Fruit fly (Drosophila melanogaster) whole organism, embryonic: Measurements from ENCODE around the gene CG44006.

Experiments
- CG10366 ChIP-seq: fragments of 200-800 bp; sonication (Bioruptor generic); IDR thresholded peaks from 2 replicates; pipeline ENCODE4 v1.3.6; 2022; ENCODE audit warnings: missing biosample characterization, missing genetic modification characterization
- CG10431 ChIP-seq: fragments of 200-800 bp; sonication (Bioruptor generic); optimal IDR thresholded peaks from 3 replicates; lab custom pipeline; 2018; ENCODE audit warnings: missing biosample characterization, mild to moderate bottlenecking, missing genetic modification characterization
- CG10565 ChIP-seq: fragments of 200-800 bp; sonication (Bioruptor generic); optimal IDR thresholded peaks from 3 replicates; lab custom pipeline; 2016; ENCODE audit warnings: missing biosample characterization, mild to moderate bottlenecking, missing genetic modification characterization
- CG11504 ChIP-seq: fragments of 200-800 bp; sonication (Bioruptor generic); optimal IDR thresholded peaks from 3 replicates; lab custom pipeline; 2019; ENCODE audit warnings: missing biosample characterization, mild to moderate bottlenecking, missing genetic modification characterization, moderate library complexity
- CG1233 ChIP-seq: fragments of 200-800 bp; sonication (Bioruptor generic); optimal IDR thresholded peaks from 4 replicates; lab custom pipeline; 2018; ENCODE audit warnings: missing biosample characterization, mild to moderate bottlenecking, missing genetic modification characterization
- CG15479 ChIP-seq: fragments of 200-800 bp; sonication (Bioruptor generic); optimal IDR thresholded peaks from 3 replicates; lab custom pipeline; 2019; ENCODE audit warnings: missing biosample characterization, mild to moderate bottlenecking, missing genetic modification characterization, moderate library complexity
- CG16863 ChIP-seq: fragments of 200-800 bp; sonication (Bioruptor generic); optimal IDR thresholded peaks from 3 replicates; lab custom pipeline; 2016; ENCODE audit warnings: missing biosample characterization, missing genetic modification characterization
- CG17829 ChIP-seq: fragments of 200-800 bp; optimal IDR thresholded peaks from 2 replicates; lab custom pipeline; 2019; ENCODE audit warnings: missing biosample characterization, mild to moderate bottlenecking, missing genetic modification characterization, moderate library complexity
- CG18764 ChIP-seq: fragments of 200-800 bp; sonication (Bioruptor generic); optimal IDR thresholded peaks from 3 replicates; lab custom pipeline; 2016; ENCODE audit warnings: missing biosample characterization, missing genetic modification characterization
- CG2116 ChIP-seq: fragments of 200-800 bp; sonication (Bioruptor generic); optimal IDR thresholded peaks from 3 replicates; lab custom pipeline; 2018; ENCODE audit warnings: missing biosample characterization, mild to moderate bottlenecking, missing genetic modification characterization
- CG2120 ChIP-seq: fragments of 200-800 bp; sonication (Bioruptor generic); optimal IDR thresholded peaks from 3 replicates; lab custom pipeline; 2016; ENCODE audit warnings: missing biosample characterization, missing genetic modification characterization
- CG2199 ChIP-seq: fragments of 200-800 bp; sonication (Bioruptor generic); IDR thresholded peaks from 3 replicates; pipeline ENCODE4 v1.3.6; 2022; ENCODE audit warnings: missing biosample characterization, missing genetic modification characterization
- CG30431 ChIP-seq: fragments of 200-800 bp; sonication (Bioruptor generic); optimal IDR thresholded peaks from 2 replicates; lab custom pipeline; 2017; ENCODE audit warnings: missing biosample characterization, missing genetic modification characterization
- CG34376 ChIP-seq: fragments of 200-800 bp; sonication (Bioruptor generic); optimal IDR thresholded peaks from 2 replicates; lab custom pipeline; 2018; ENCODE audit warnings: missing biosample characterization, mild to moderate bottlenecking, missing genetic modification characterization
- CG4360 ChIP-seq: fragments of 200-800 bp; sonication (Bioruptor generic); IDR thresholded peaks from 2 replicates; pipeline ENCODE4 v1.3.6; 2022; ENCODE audit warnings: missing biosample characterization, missing genetic modification characterization
- CG4730 ChIP-seq: fragments of 200-800 bp; sonication (Bioruptor generic); IDR thresholded peaks from 2 replicates; pipeline ENCODE4 v1.3.6; 2022; ENCODE audit warnings: missing biosample characterization, missing genetic modification characterization
- CG6683 ChIP-seq: fragments of 200-800 bp; sonication (Bioruptor generic); optimal IDR thresholded peaks from 2 replicates; lab custom pipeline; 2017; ENCODE audit warnings: missing biosample characterization, mild to moderate bottlenecking, missing genetic modification characterization, missing genetic modification reagents
- CG6854 ChIP-seq: fragments of 200-800 bp; sonication (Bioruptor generic); optimal IDR thresholded peaks from 3 replicates; lab custom pipeline; 2017; ENCODE audit warnings: missing biosample characterization, mild to moderate bottlenecking, missing genetic modification characterization
- CG8924 ChIP-seq: fragments of 200-800 bp; optimal IDR thresholded peaks from 3 replicates; lab custom pipeline; 2019; ENCODE audit warnings: missing biosample characterization, mild to moderate bottlenecking, missing genetic modification characterization, moderate library complexity
- E2f1 ChIP-seq: fragments of 200-800 bp; sonication (Bioruptor generic); IDR thresholded peaks from 2 replicates; pipeline ENCODE4 v1.3.6; 2022; ENCODE audit warnings: missing biosample characterization, missing genetic modification characterization
- E2f2 ChIP-seq: fragments of 200-800 bp; sonication (Bioruptor generic); IDR thresholded peaks from 2 replicates; pipeline ENCODE4 v1.3.6; 2022; ENCODE audit warnings: missing biosample characterization, missing genetic modification characterization
- GATAe ChIP-seq: fragments of 200-800 bp; sonication (Bioruptor generic); conservative IDR thresholded peaks from 2 replicates; pipeline ENCODE4 v1.3.6; 2022; ENCODE audit warnings: missing biosample characterization, missing genetic modification characterization
- Hmx ChIP-seq: fragments of 200-800 bp; sonication (Bioruptor generic); optimal IDR thresholded peaks from 2 replicates; lab custom pipeline; 2016; ENCODE audit warnings: missing biosample characterization, missing genetic modification characterization
- Hr39 ChIP-seq: fragments of >200 bp; optimal IDR thresholded peaks from 2 replicates; lab custom pipeline; 2017
- MBD-R2 ChIP-seq: fragments of 200-800 bp; sonication (Bioruptor generic); IDR thresholded peaks from 2 replicates; pipeline ENCODE4 v1.3.6; 2022; ENCODE audit warnings: missing biosample characterization, missing genetic modification characterization
- Meics ChIP-seq: fragments of 200-800 bp; sonication (Bioruptor generic); optimal IDR thresholded peaks from 2 replicates; lab custom pipeline; 2017; ENCODE audit warnings: missing biosample characterization, mild to moderate bottlenecking, missing genetic modification characterization
- Neu2 ChIP-seq: fragments of 200-800 bp; sonication (Bioruptor generic); optimal IDR thresholded peaks from 3 replicates; lab custom pipeline; 2016; ENCODE audit warnings: missing biosample characterization, missing genetic modification characterization, borderline replicate concordance
- Rx ChIP-seq: fragments of 200-800 bp; sonication (Bioruptor generic); IDR thresholded peaks from 2 replicates; pipeline ENCODE4 v1.3.6; 2022; ENCODE audit warnings: missing biosample characterization, missing genetic modification characterization
- Scr ChIP-seq: fragments of 200-800 bp; sonication (Bioruptor generic); IDR thresholded peaks from 2 replicates; pipeline ENCODE4 v1.3.6; 2022; ENCODE audit warnings: missing biosample characterization, missing genetic modification characterization; ENCODE audit not compliant: partially characterized antibody
- Sin3A ChIP-seq: fragments of >200 bp; optimal IDR thresholded peaks from 2 replicates; lab custom pipeline; 2018
- Usf ChIP-seq: fragments of 200-800 bp; sonication (Bioruptor generic); optimal IDR thresholded peaks from 2 replicates; lab custom pipeline; 2017; ENCODE audit warnings: missing genotype, missing biosample characterization, missing genetic modification characterization
- aop ChIP-seq: fragments of 200-800 bp; sonication (Bioruptor generic); IDR thresholded peaks from 2 replicates; pipeline ENCODE4 v1.3.6; 2022; ENCODE audit warnings: missing biosample characterization, missing genetic modification characterization
- ato ChIP-seq: fragments of 200-800 bp; sonication (Bioruptor generic); IDR thresholded peaks from 2 replicates; pipeline ENCODE4 v1.3.6; 2022; ENCODE audit warnings: missing biosample characterization, missing genetic modification characterization; ENCODE audit not compliant: partially characterized antibody
- bbx ChIP-seq: fragments of 200-800 bp; sonication (Bioruptor generic); IDR thresholded peaks from 2 replicates; pipeline ENCODE4 v1.3.6; 2022; ENCODE audit warnings: missing biosample characterization, missing genetic modification characterization; ENCODE audit not compliant: partially characterized antibody
- chm ChIP-seq: fragments of 200-800 bp; sonication (Bioruptor generic); IDR thresholded peaks from 2 replicates; pipeline ENCODE4 v1.3.6; 2022; ENCODE audit warnings: missing biosample characterization, missing genetic modification characterization
- dimm ChIP-seq: fragments of 200-800 bp; sonication (Bioruptor generic); IDR thresholded peaks from 2 replicates; pipeline ENCODE4 v1.3.6; 2022; ENCODE audit warnings: missing biosample characterization, missing genetic modification characterization
- esg ChIP-seq: fragments of 200-800 bp; sonication (Bioruptor generic); conservative IDR thresholded peaks from 2 replicates; pipeline ENCODE4 v1.3.6; 2022; ENCODE audit warnings: missing biosample characterization, missing genetic modification characterization
- fd102C ChIP-seq: fragments of 200-800 bp; sonication (Bioruptor generic); optimal IDR thresholded peaks from 2 replicates; lab custom pipeline; 2018; ENCODE audit warnings: missing biosample characterization, mild to moderate bottlenecking, missing genetic modification characterization, moderate library complexity
- fd3F ChIP-seq: fragments of 200-800 bp; sonication (Bioruptor generic); optimal IDR thresholded peaks from 2 replicates; lab custom pipeline; 2018; ENCODE audit warnings: missing biosample characterization, mild to moderate bottlenecking, missing genetic modification characterization, moderate library complexity
- fd96Cb ChIP-seq: fragments of 200-800 bp; sonication (Bioruptor generic); optimal IDR thresholded peaks from 2 replicates; lab custom pipeline; 2018; ENCODE audit warnings: missing biosample characterization, mild to moderate bottlenecking, missing genetic modification characterization, moderate library complexity
- gt ChIP-seq: fragments of 200-800 bp; sonication (Bioruptor generic); IDR thresholded peaks from 2 replicates; pipeline ENCODE4 v1.3.6; 2022; ENCODE audit warnings: missing biosample characterization, missing genetic modification characterization
- insv ChIP-seq, 2 experiments: fragments of 200-800 bp; sonication (Bioruptor generic); optimal IDR thresholded peaks; 3 replicates each; lab custom pipeline; 2016 to 2018; ENCODE audit warnings: missing biosample characterization in 2 of 2, missing genetic modification characterization in 2 of 2
- lov ChIP-seq, 2 experiments: fragments of 200-800 bp in 1 of 2; fragments of >200 bp in 1 of 2; sonication (Bioruptor generic) in 1 of 2; IDR thresholded peaks in 1 of 2; optimal IDR thresholded peaks in 1 of 2; 2 replicates in 1 of 2; 3 replicates in 1 of 2; pipeline versions ENCODE4 v1.3.6 to Lab custom; 2017 to 2022; ENCODE audit warnings: missing biosample characterization in 1 of 2, missing genetic modification characterization in 1 of 2
- nerfin-2 ChIP-seq: fragments of 200-800 bp; sonication (Bioruptor generic); IDR thresholded peaks from 2 replicates; pipeline ENCODE4 v1.3.6; 2022; ENCODE audit warnings: missing biosample characterization, missing genetic modification characterization; ENCODE audit not compliant: partially characterized antibody
- pb ChIP-seq: fragments of 200-800 bp; sonication (Bioruptor generic); optimal IDR thresholded peaks from 3 replicates; lab custom pipeline; 2016; ENCODE audit warnings: missing biosample characterization, missing genetic modification characterization
- pum ChIP-seq: fragments of 200-800 bp; sonication (Bioruptor generic); optimal IDR thresholded peaks from 2 replicates; lab custom pipeline; 2016; ENCODE audit warnings: missing biosample characterization, missing genetic modification characterization
- schlank ChIP-seq: fragments of 200-800 bp; sonication (Bioruptor generic); optimal IDR thresholded peaks from 2 replicates; lab custom pipeline; 2018; ENCODE audit warnings: missing biosample characterization, mild to moderate bottlenecking, missing genetic modification characterization
- sim ChIP-seq: fragments of 200-800 bp; sonication (Bioruptor generic); IDR thresholded peaks from 2 replicates; pipeline ENCODE4 v1.3.6; 2022; ENCODE audit warnings: missing biosample characterization, missing genetic modification characterization

The CG44006 gene

DNA sequence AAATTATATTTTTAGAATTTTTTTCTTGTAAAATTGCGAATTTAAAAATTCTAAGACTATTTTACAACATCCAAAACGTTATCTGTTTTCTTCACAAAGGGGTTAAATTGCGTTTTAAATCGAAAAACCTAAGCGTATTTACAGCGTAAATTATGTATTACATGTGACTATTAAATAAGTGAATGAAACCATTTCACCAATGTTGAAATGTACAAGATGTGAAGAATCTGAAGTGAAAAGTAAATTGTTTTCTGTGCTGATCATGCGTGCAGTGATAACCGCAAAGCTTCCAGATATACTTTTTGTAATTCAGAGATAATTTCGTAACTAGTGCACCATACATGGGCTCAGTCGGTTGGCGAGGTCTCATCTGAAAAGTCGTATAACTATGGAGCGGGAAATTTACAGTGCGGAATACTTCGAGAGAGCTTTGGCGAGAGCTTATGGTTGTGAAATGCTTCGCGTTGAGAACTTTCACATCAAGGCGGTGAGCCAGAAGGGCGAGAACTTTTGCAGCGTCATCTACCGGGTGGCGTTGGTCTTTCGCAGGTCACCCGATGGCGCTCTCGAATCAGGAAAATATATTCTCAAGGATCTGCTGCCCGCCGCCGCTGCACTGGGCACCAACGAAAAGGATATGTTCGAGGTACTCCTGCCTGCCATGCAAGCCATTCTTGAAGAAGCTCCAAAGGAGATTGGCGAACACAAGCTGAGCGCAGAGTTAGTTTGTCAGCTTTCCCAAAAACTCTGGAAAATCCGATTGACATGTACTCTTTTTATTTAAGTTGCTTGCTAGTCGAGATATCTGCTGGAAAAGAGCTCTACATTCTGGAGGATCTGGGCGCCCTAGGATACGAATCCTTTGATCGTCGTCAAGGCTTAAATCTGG is 44.3 kb upstream of the CG44006 start (continued):
- TF ChIP-seq Hmx (GFP tag; lab: Kevin White, UChicago), result no peak
- TF ChIP-seq MBD-R2 (GFP tag; lab: Robert Waterston, UW), result no peak; the same call in 1 of the 2 replicates
- no peak for TF ChIP-seq fd102C
- TF ChIP-seq CG2199 (GFP tag; lab: Robert Waterston, UW), result peak; percentile 83; the same call in 2 of the 3 replicates
- peak; percentile 27; the same call in 1 of the 2 replicates for TF ChIP-seq bbx (GFP tag; lab: Robert Waterston, UW)
- peak; percentile 78 for TF ChIP-seq CG34376 (GFP tag; lab: Kevin White, UChicago)
- TF ChIP-seq gt (GFP tag; lab: Robert Waterston, UW), result no peak
- TF ChIP-seq CG8924 (tag; lab: Kevin White, UChicago), result peak; percentile 65
- no peak for TF ChIP-seq Hr39
- TF ChIP-seq Scr, result peak; percentile 23; the same call in 1 of the 2 replicates
- TF ChIP-seq ato (GFP tag; lab: Robert Waterston, UW), result 0 out of 2 replicates have a peak, but pooled peaks have one; percentile 33
- no peak for TF ChIP-seq aop (GFP tag; lab: Robert Waterston, UW)
- no peak for TF ChIP-seq CG10565 (GFP tag; lab: Kevin White, UChicago)
- TF ChIP-seq CG10431 (GFP tag; lab: Kevin White, UChicago), result peak; percentile 95
- peak; percentile 66 for TF ChIP-seq Meics (GFP tag; lab: Kevin White, UChicago)
- TF ChIP-seq nerfin-2, result no peak
- TF ChIP-seq CG6683, result no peak
- no peak; the same call in 1 of the 2 replicates for TF ChIP-seq CG10366 (GFP tag; lab: Robert Waterston, UW)
- TF ChIP-seq fd96Cb (tag; lab: Kevin White, UChicago), result peak; percentile 53
- 0 out of 2 replicates have a peak, but pooled peaks have one; percentile 15 for TF ChIP-seq E2f1 (GFP tag; lab: Robert Waterston, UW)
- peak; percentile 13 for TF ChIP-seq CG17829 (tag; lab: Kevin White, UChicago)
- TF ChIP-seq CG30431, result no peak
- TF ChIP-seq schlank, result no peak
- TF ChIP-seq esg, result no peak
- no peak for TF ChIP-seq Usf
- TF ChIP-seq CG4730 (GFP tag; lab: Robert Waterston, UW), result peak; percentile 39; the same call in 1 of the 2 replicates
- TF ChIP-seq insv (GFP tag; optimal IDR thresholded peaks at IDR 0.05; lab: Kevin White, UChicago), result no peak
- no peak for TF ChIP-seq pum (GFP tag; lab: Kevin White, UChicago)
- no peak for TF ChIP-seq dimm (GFP tag; lab: Robert Waterston, UW)
- TF ChIP-seq CG4360 (GFP tag; lab: Robert Waterston, UW), result no peak
- TF ChIP-seq Neu2 (GFP tag; lab: Kevin White, UChicago), result no peak
- TF ChIP-seq sim (GFP tag; lab: Robert Waterston, UW), result no peak
- no peak for TF ChIP-seq Rx (GFP tag; lab: Robert Waterston, UW)
- TF ChIP-seq E2f2, result 0 out of 2 replicates have a peak, but pooled peaks have one; percentile 23
- TF ChIP-seq CG18764 (GFP tag; lab: Kevin White, UChicago), result no peak
- peak; percentile 57 for TF ChIP-seq CG6854 (GFP tag; lab: Kevin White, UChicago)
- TF ChIP-seq CG15479 (GFP tag; lab: Kevin White, UChicago), result no peak
- TF ChIP-seq lov (optimal IDR thresholded peaks at IDR 0.05; lab: Kevin White, UChicago), result no peak
- TF ChIP-seq lov (GFP tag; IDR thresholded peaks at IDR 0.05; lab: Robert Waterston, UW), result peak; percentile 65; the same call in 1 of the 3 replicates
- TF ChIP-seq Sin3A, result no peak
- TF ChIP-seq GATAe (GFP tag; lab: Robert Waterston, UW), result no peak
- TF ChIP-seq CG16863, result peak; percentile 7
- peak; percentile 59 for TF ChIP-seq pb
- peak; percentile 20 for TF ChIP-seq CG2120 (GFP tag; lab: Kevin White, UChicago)
- TF ChIP-seq fd3F (GFP tag; lab: Kevin White, UChicago), result peak; percentile 22
- TF ChIP-seq chm (GFP tag; lab: Robert Waterston, UW), result no peak
- peak; percentile 49 for TF ChIP-seq CG1233 (GFP tag; lab: Kevin White, UChicago)
- TF ChIP-seq CG11504 (tag; lab: Kevin White, UChicago), result peak; percentile 73
- peak; percentile 20 for TF ChIP-seq CG2116 (GFP tag; lab: Kevin White, UChicago)
